Worm (Caenorhabditis elegans): ENCODE data around the gene wnk-1.

ce11 chrIV:9218415-9218814 lies 18.5 kb downstream of the wnk-1 start:
- TF ChIP-seq him-1 (tag; optimal IDR thresholded peaks at IDR 0.05) (no peak), dao-5 (tag; optimal IDR thresholded peaks at IDR 0.05) (no peak), W03F9.2 (tag; optimal IDR thresholded peaks at IDR 0.05) (no peak)

All from whole organism, L4/young adult.